Worm (Caenorhabditis elegans): ENCODE results near the gene Y49F6B.6.
A peak's percentile ranks its signal among the peaks of the same experiment; 100 is the strongest.

Gene Y49F6B.6

DNA sequence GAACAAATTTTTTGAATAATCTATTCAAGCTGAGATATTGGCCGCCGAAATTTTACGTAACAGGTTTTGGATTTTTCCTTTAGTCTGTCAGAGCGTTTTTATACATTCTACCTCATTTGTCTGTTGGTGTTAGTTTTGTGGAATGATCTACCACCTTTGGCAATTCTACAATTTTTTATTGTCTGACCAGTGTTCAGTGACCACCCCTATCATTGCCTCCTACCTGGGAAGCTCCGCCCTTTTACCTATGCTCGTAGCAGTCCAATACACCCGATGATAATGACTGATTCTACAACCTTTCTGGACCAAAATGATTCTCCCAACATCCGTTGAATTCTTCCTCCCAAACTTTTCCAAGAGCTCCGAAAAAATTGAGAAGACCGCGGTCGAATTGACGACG, 827 bp downstream of the Y49F6B.6 start, which contains the start of gene sdz-32:
sdz-32 (plus strand) TSS at position 301 of the 400 bp plus-strand sequence.
- TF ChIP-seq pqm-1 (tag; optimal IDR thresholded peaks at IDR 0.05) (no peak), ceh-48 (tag; optimal IDR thresholded peaks at IDR 0.05) (no peak), ceh-14 (tag; optimal IDR thresholded peaks at IDR 0.05) (no peak), ceh-18 (tag; optimal IDR thresholded peaks at IDR 0.05) (no peak), ahr-1 (tag; optimal IDR thresholded peaks at IDR 0.05) (no peak), sox-4 (tag; optimal IDR thresholded peaks at IDR 0.05) (no peak), dmd-4 (tag; optimal IDR thresholded peaks at IDR 0.05; ENCODE audit: borderline replicate concordance) (no peak), unc-3 (GFP tag; conservative IDR thresholded peaks at IDR 0.05) (no peak), unc-3 (tag; optimal IDR thresholded peaks at IDR 0.05) (no peak), hlh-30 (tag; optimal IDR thresholded peaks at IDR 0.05; ENCODE audit: insufficient read depth) (no peak), nfya-1 (tag; optimal IDR thresholded peaks at IDR 0.05) (no peak), gmeb-2 (tag; optimal IDR thresholded peaks at IDR 0.05) (no peak), eyg-1 (tag; optimal IDR thresholded peaks at IDR 0.05) (no peak), ama-1 (optimal IDR thresholded peaks at IDR 0.05) (no peak), lin-11 (tag; optimal IDR thresholded peaks at IDR 0.05) (no peak), nhr-11 (tag; optimal IDR thresholded peaks at IDR 0.05) (no peak), hlh-6 (tag; optimal IDR thresholded peaks at IDR 0.05) (no peak)

DNA sequence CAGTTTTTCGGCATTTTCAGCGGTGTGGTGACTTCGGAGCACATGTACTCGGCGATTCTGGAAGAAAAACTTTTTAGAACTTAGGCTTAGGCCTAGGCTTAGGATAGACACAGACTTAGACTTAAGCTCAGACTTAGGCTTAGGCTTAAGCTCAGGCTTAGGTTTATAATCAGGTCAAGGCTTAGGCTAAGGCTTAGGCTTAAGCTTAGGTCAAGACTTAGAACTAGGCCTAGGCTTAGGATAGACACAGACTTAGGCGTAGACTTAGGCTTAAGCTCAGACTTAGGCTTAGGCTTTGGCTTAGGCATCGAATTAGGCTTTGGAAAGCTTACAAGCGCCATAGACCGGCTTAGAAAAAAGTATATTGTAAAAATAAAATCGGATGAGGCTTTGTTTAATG, 3.6 kb downstream of the Y49F6B.6 start:
- TF ChIP-seq ttx-3 (tag; optimal IDR thresholded peaks at IDR 0.05) (no peak), dve-1 (tag; optimal IDR thresholded peaks at IDR 0.05) (peak; percentile 62), hlh-30 (tag; optimal IDR thresholded peaks at IDR 0.05; ENCODE audit: insufficient read depth) (no peak), sox-2 (GFP tag; IDR thresholded peaks at IDR 0.05) (no peak), ceh-19 (GFP tag; optimal IDR thresholded peaks at IDR 0.05) (no peak), pha-2 (tag; optimal IDR thresholded peaks at IDR 0.05) (no peak), ama-1 (optimal IDR thresholded peaks at IDR 0.05) (no peak)

DNA sequence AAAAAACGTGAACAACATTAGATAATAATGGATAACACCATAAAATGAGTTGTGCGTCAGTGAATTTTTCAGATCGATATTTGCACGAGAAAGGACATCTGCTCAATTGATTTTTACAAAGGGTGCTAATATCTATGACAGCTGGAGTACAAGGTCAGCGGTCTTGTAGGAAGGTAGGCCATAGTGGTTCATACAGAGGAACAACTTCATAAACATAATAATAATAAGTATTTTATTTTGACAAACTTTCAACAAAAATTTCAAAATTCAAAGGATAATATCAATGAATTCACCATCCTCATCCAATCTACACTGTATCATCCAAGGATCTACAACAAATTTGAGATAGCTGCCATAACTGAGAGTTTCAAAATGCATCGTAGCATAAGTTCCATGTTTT, 4.3 kb downstream of the Y49F6B.6 start, which contains the start of gene fbxb-104:
fbxb-104 (minus strand) TSS at position 101 of the 400 bp plus-strand sequence.
- no peak for TF ChIP-seq mec-3 (tag; optimal IDR thresholded peaks at IDR 0.05; ENCODE audit: borderline replicate concordance)
- no peak for TF ChIP-seq ceh-2 (tag; optimal IDR thresholded peaks at IDR 0.05)
- TF ChIP-seq hlh-6 (tag; optimal IDR thresholded peaks at IDR 0.05), result no peak
- TF ChIP-seq ceh-22 (tag; optimal IDR thresholded peaks at IDR 0.05), result no peak
- TF ChIP-seq ref-2 (tag; optimal IDR thresholded peaks at IDR 0.05), result no peak
- TF ChIP-seq pha-4 (tag; optimal IDR thresholded peaks at IDR 0.05), result no peak

DNA sequence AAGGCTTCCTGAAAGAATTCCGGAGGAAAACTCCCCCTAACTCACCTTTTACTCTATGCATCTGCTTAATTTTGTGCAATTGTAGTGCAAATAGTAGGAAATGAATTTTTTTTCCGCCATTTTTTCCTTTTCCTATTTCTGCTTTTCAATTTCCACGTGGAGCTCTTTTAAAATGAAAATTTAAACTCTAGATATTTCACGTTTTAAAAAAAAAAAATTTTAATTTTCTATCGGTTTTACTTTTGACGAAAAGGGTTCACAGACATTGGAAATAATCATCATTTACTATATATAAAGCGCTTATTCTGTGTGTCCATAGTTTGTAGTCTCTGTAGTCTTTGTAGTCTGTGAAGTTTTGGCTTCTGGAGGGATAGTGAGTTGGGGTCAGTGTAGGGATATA, 8.7 kb downstream of the Y49F6B.6 start, which contains the start of gene Y49F6B.8:
Y49F6B.8 (minus strand) TSS at position 101 of the 400 bp plus-strand sequence.
- no peak for TF ChIP-seq F13H6.1 (tag; optimal IDR thresholded peaks at IDR 0.05)
- TF ChIP-seq odd-2 (tag; optimal IDR thresholded peaks at IDR 0.05), result no peak
- TF ChIP-seq npax-4 (tag; optimal IDR thresholded peaks at IDR 0.05), result no peak
- TF ChIP-seq C08G9.2 (tag; optimal IDR thresholded peaks at IDR 0.05), result no peak
- TF ChIP-seq nfya-1 (tag; optimal IDR thresholded peaks at IDR 0.05), result no peak
- no peak for TF ChIP-seq sox-2 (GFP tag; IDR thresholded peaks at IDR 0.05)
- TF ChIP-seq ceh-24 (tag; optimal IDR thresholded peaks at IDR 0.05), result no peak
- no peak for TF ChIP-seq hlh-15 (tag; optimal IDR thresholded peaks at IDR 0.05)
- no peak for TF ChIP-seq C38D4.7 (GFP tag; optimal IDR thresholded peaks at IDR 0.05)
- no peak for TF ChIP-seq ceh-19 (GFP tag; optimal IDR thresholded peaks at IDR 0.05)
- no peak for TF ChIP-seq tbx-2 (tag; optimal IDR thresholded peaks at IDR 0.05)
- no peak for TF ChIP-seq madf-2 (tag; optimal IDR thresholded peaks at IDR 0.05)
- no peak for TF ChIP-seq hlh-8 (tag; optimal IDR thresholded peaks at IDR 0.05)
- TF ChIP-seq lim-6 (tag; optimal IDR thresholded peaks at IDR 0.05), result no peak
- no peak for TF ChIP-seq pat-9 (tag; optimal IDR thresholded peaks at IDR 0.05)
- TF ChIP-seq ceh-45 (GFP tag; IDR thresholded peaks at IDR 0.05), result no peak
- no peak for TF ChIP-seq ttx-3 (tag; optimal IDR thresholded peaks at IDR 0.05)
- TF ChIP-seq fax-1 (tag; optimal IDR thresholded peaks at IDR 0.05), result no peak
